Fruit fly (Drosophila melanogaster) whole organism, embryonic: ENCODE measurements around the gene iav.

Experiments used
- CG10431 ChIP-seq: fragments of 200-800 bp; sonication (Bioruptor generic); optimal IDR thresholded peaks from 3 replicates; lab custom pipeline; 2018; ENCODE audit warnings: missing biosample characterization, mild to moderate bottlenecking, missing genetic modification characterization
- CG12104 ChIP-seq: fragments of 200-800 bp; sonication (Bioruptor generic); optimal IDR thresholded peaks from 3 replicates; lab custom pipeline; 2016; ENCODE audit warnings: missing biosample characterization, missing genetic modification characterization
- CG1233 ChIP-seq: fragments of 200-800 bp; sonication (Bioruptor generic); optimal IDR thresholded peaks from 4 replicates; lab custom pipeline; 2018; ENCODE audit warnings: missing biosample characterization, mild to moderate bottlenecking, missing genetic modification characterization
- CG12744 ChIP-seq: fragments of 200-800 bp; sonication (Bioruptor generic); optimal IDR thresholded peaks from 2 replicates; lab custom pipeline; 2016; ENCODE audit warnings: missing biosample characterization, missing genetic modification characterization
- CG13287 ChIP-seq: fragments of 200-800 bp; sonication (Bioruptor generic); IDR thresholded peaks from 2 replicates; pipeline ENCODE4 v1.3.6; 2022; ENCODE audit warnings: missing biosample characterization, missing genetic modification characterization; ENCODE audit not compliant: partially characterized antibody
- CG14050 ChIP-seq: fragments of 200-800 bp; sonication (Bioruptor generic); IDR thresholded peaks from 3 replicates; pipeline ENCODE4 v1.3.6; 2022; ENCODE audit warnings: missing biosample characterization, missing genetic modification characterization
- CG14965 ChIP-seq: fragments of 200-800 bp; sonication (Bioruptor generic); optimal IDR thresholded peaks from 2 replicates; lab custom pipeline; 2016; ENCODE audit warnings: missing biosample characterization, missing genetic modification characterization, borderline replicate concordance
- CG1603 ChIP-seq: fragments of 200-800 bp; sonication (Bioruptor generic); optimal IDR thresholded peaks from 2 replicates; lab custom pipeline; 2019; ENCODE audit warnings: missing biosample characterization, mild to moderate bottlenecking, missing genetic modification characterization, moderate library complexity
- CG17328 ChIP-seq: fragments of 200-800 bp; sonication (Bioruptor generic); IDR thresholded peaks from 2 replicates; pipeline ENCODE4 v1.3.6; 2022; ENCODE audit warnings: missing biosample characterization, missing genetic modification characterization
- CG17612 ChIP-seq: fragments of 200-800 bp; sonication (Bioruptor generic); IDR thresholded peaks from 2 replicates; pipeline ENCODE4 v1.3.6; 2022; ENCODE audit warnings: missing biosample characterization, missing genetic modification characterization
- CG2129 ChIP-seq: fragments of 200-800 bp; sonication (Bioruptor generic); IDR thresholded peaks from 2 replicates; pipeline ENCODE4 v1.3.6; 2022; ENCODE audit warnings: missing biosample characterization, missing genetic modification characterization; ENCODE audit not compliant: partially characterized antibody
- CG30431 ChIP-seq: fragments of 200-800 bp; sonication (Bioruptor generic); optimal IDR thresholded peaks from 2 replicates; lab custom pipeline; 2017; ENCODE audit warnings: missing biosample characterization, missing genetic modification characterization
- CG31441 ChIP-seq: fragments of 200-800 bp; sonication (Bioruptor generic); IDR thresholded peaks from 2 replicates; pipeline ENCODE4 v1.3.6; 2022; ENCODE audit warnings: missing biosample characterization, missing genetic modification characterization
- CG32772 ChIP-seq: fragments of 200-800 bp; sonication (Bioruptor generic); IDR thresholded peaks from 2 replicates; pipeline ENCODE4 v1.3.6; 2022; ENCODE audit warnings: missing biosample characterization, missing genetic modification characterization
- CG3995 ChIP-seq: fragments of 200-800 bp; sonication (Bioruptor generic); optimal IDR thresholded peaks from 3 replicates; lab custom pipeline; 2016; ENCODE audit warnings: missing biosample characterization, missing genetic modification characterization
- CG4328 ChIP-seq: fragments of 200-800 bp; sonication (Bioruptor generic); optimal IDR thresholded peaks from 3 replicates; lab custom pipeline; 2017; ENCODE audit warnings: missing biosample characterization, missing genetic modification reagents, missing genetic modification characterization
- CG4404 ChIP-seq: fragments of 200-800 bp; sonication (Bioruptor generic); IDR thresholded peaks from 2 replicates; pipeline ENCODE4 v1.3.6; 2022; ENCODE audit warnings: missing biosample characterization, missing genetic modification characterization
- CG7372 ChIP-seq: fragments of 200-800 bp; sonication (Bioruptor generic); IDR thresholded peaks from 2 replicates; pipeline ENCODE4 v1.3.6; 2022; ENCODE audit warnings: missing biosample characterization, missing genetic modification characterization
- CG8281 ChIP-seq: fragments of 200-800 bp; sonication (Bioruptor generic); optimal IDR thresholded peaks from 2 replicates; lab custom pipeline; 2018; ENCODE audit warnings: missing biosample characterization, mild to moderate bottlenecking, missing genetic modification characterization, moderate library complexity
- CG8359 ChIP-seq: fragments of 200-800 bp; sonication (Bioruptor generic); optimal IDR thresholded peaks from 2 replicates; lab custom pipeline; 2017; ENCODE audit warnings: missing biosample characterization, mild to moderate bottlenecking, missing genetic modification characterization, borderline replicate concordance
- CG9876 ChIP-seq: fragments of 200-800 bp; sonication (Bioruptor generic); optimal IDR thresholded peaks from 2 replicates; lab custom pipeline; 2016; ENCODE audit warnings: missing biosample characterization, missing genetic modification characterization
- D19A ChIP-seq: fragments of 200-800 bp; optimal IDR thresholded peaks from 3 replicates; lab custom pipeline; 2019; ENCODE audit warnings: missing biosample characterization, mild to moderate bottlenecking, missing genetic modification characterization, moderate library complexity
- Dll ChIP-seq: fragments of 200-800 bp; sonication (Bioruptor generic); IDR thresholded peaks from 4 replicates; pipeline ENCODE4 v1.3.6; 2022; ENCODE audit warnings: missing biosample characterization, missing genetic modification characterization; ENCODE audit not compliant: partially characterized antibody
- E2f1 ChIP-seq: fragments of 200-800 bp; sonication (Bioruptor generic); IDR thresholded peaks from 2 replicates; pipeline ENCODE4 v1.3.6; 2022; ENCODE audit warnings: missing biosample characterization, missing genetic modification characterization
- ERR ChIP-seq: fragments of 200-800 bp; sonication (Bioruptor generic); optimal IDR thresholded peaks from 2 replicates; lab custom pipeline; 2016; ENCODE audit warnings: missing biosample characterization, missing genetic modification characterization
- HLH4C ChIP-seq: fragments of 200-800 bp; sonication (Bioruptor generic); IDR thresholded peaks from 3 replicates; pipeline ENCODE4 v1.3.6; 2022; ENCODE audit warnings: missing biosample characterization, missing genetic modification characterization; ENCODE audit not compliant: partially characterized antibody
- Mrtf ChIP-seq: fragments of 200-800 bp; sonication (Bioruptor generic); IDR thresholded peaks from 3 replicates; pipeline ENCODE4 v1.3.6; 2022; ENCODE audit warnings: missing biosample characterization, missing genetic modification characterization
- NFAT ChIP-seq: fragments of 200-800 bp; sonication (Bioruptor generic); IDR thresholded peaks from 2 replicates; pipeline ENCODE4 v1.3.6; 2022; ENCODE audit warnings: missing biosample characterization, missing genetic modification characterization
- Neu2 ChIP-seq: fragments of 200-800 bp; sonication (Bioruptor generic); optimal IDR thresholded peaks from 3 replicates; lab custom pipeline; 2016; ENCODE audit warnings: missing biosample characterization, missing genetic modification characterization, borderline replicate concordance
- Pdp1 ChIP-seq, 2 experiments: fragments of 200-800 bp; sonication (Bioruptor generic); optimal IDR thresholded peaks; 3 replicates each; lab custom pipeline; 2016; ENCODE audit warnings: missing biosample characterization in 2 of 2, missing genetic modification characterization in 2 of 2, mild to moderate bottlenecking in 1 of 2, moderate library complexity in 1 of 2
- Rx ChIP-seq: fragments of 200-800 bp; sonication (Bioruptor generic); IDR thresholded peaks from 2 replicates; pipeline ENCODE4 v1.3.6; 2022; ENCODE audit warnings: missing biosample characterization, missing genetic modification characterization
- Sry-δ ChIP-seq: fragments of 200-800 bp; sonication (Bioruptor generic); optimal IDR thresholded peaks from 2 replicates; lab custom pipeline; 2016; ENCODE audit warnings: missing biosample characterization, missing genetic modification characterization
- Ssrp ChIP-seq: fragments of 200-800 bp; sonication (Bioruptor generic); optimal IDR thresholded peaks from 2 replicates; lab custom pipeline; 2018; ENCODE audit warnings: missing biosample characterization, mild to moderate bottlenecking, missing genetic modification characterization, moderate library complexity
- br ChIP-seq: fragments of >200 bp; optimal IDR thresholded peaks from 2 replicates; lab custom pipeline; 2017
- dimm ChIP-seq: fragments of 200-800 bp; sonication (Bioruptor generic); IDR thresholded peaks from 2 replicates; pipeline ENCODE4 v1.3.6; 2022; ENCODE audit warnings: missing biosample characterization, missing genetic modification characterization
- eve ChIP-seq, 2 experiments: fragments of >200 bp; optimal IDR thresholded peaks; 2 replicates each; lab custom pipeline; 2017; ENCODE audit warnings: missing biosample characterization in 2 of 2, missing genetic modification characterization in 2 of 2
- ewg ChIP-seq: fragments of 200-800 bp; sonication (Bioruptor generic); optimal IDR thresholded peaks from 3 replicates; lab custom pipeline; 2017; ENCODE audit warnings: mild to moderate bottlenecking, missing biosample characterization, missing genetic modification reagents, missing genetic modification characterization
- ftz-f1 ChIP-seq: fragments of 200-800 bp; sonication (Bioruptor generic); optimal IDR thresholded peaks from 2 replicates; lab custom pipeline; 2016; ENCODE audit warnings: missing biosample characterization, missing genetic modification characterization
- ind ChIP-seq: fragments of 200-800 bp; sonication (Bioruptor generic); optimal IDR thresholded peaks from 3 replicates; lab custom pipeline; 2016; ENCODE audit warnings: missing biosample characterization, missing genetic modification characterization
- kay ChIP-seq: fragments of 200-800 bp; sonication (Bioruptor generic); optimal IDR thresholded peaks from 2 replicates; lab custom pipeline; 2016; ENCODE audit warnings: missing biosample characterization, missing genetic modification characterization
- mld ChIP-seq: fragments of 200-800 bp; sonication (Bioruptor generic); IDR thresholded peaks from 3 replicates; pipeline ENCODE4 v1.3.6; 2022; ENCODE audit warnings: missing biosample characterization, missing genetic modification characterization; ENCODE audit not compliant: partially characterized antibody
- nerfin-1 ChIP-seq: fragments of 200-800 bp; sonication (Bioruptor generic); optimal IDR thresholded peaks from 3 replicates; lab custom pipeline; 2019; ENCODE audit warnings: missing biosample characterization, mild to moderate bottlenecking, missing genetic modification characterization, moderate library complexity
- nerfin-2 ChIP-seq: fragments of 200-800 bp; sonication (Bioruptor generic); IDR thresholded peaks from 2 replicates; pipeline ENCODE4 v1.3.6; 2022; ENCODE audit warnings: missing biosample characterization, missing genetic modification characterization; ENCODE audit not compliant: partially characterized antibody
- slbo ChIP-seq: fragments of 200-800 bp; sonication (Bioruptor generic); IDR thresholded peaks from 2 replicates; pipeline ENCODE4 v1.3.6; 2022; ENCODE audit warnings: missing biosample characterization, missing genetic modification characterization
- sqz ChIP-seq: fragments of 200-800 bp; sonication (Bioruptor generic); optimal IDR thresholded peaks from 3 replicates; lab custom pipeline; 2018; ENCODE audit warnings: missing biosample characterization, mild to moderate bottlenecking, missing genetic modification characterization
- ssp ChIP-seq: fragments of 200-800 bp; sonication (Bioruptor generic); IDR thresholded peaks from 2 replicates; pipeline ENCODE4 v1.3.6; 2022; ENCODE audit warnings: missing biosample characterization, missing genetic modification characterization
- tup ChIP-seq: fragments of 200-800 bp; sonication (Bioruptor generic); optimal IDR thresholded peaks from 2 replicates; lab custom pipeline; 2016; ENCODE audit warnings: missing biosample characterization, mild to moderate bottlenecking, missing genetic modification characterization, moderate library complexity
- unpg ChIP-seq: fragments of 200-800 bp; sonication (Bioruptor generic); optimal IDR thresholded peaks from 3 replicates; lab custom pipeline; 2018; ENCODE audit warnings: missing biosample characterization, mild to moderate bottlenecking, missing genetic modification characterization, moderate library complexity
- wek ChIP-seq: fragments of 200-800 bp; sonication (Bioruptor generic); optimal IDR thresholded peaks from 3 replicates; lab custom pipeline; 2018; ENCODE audit warnings: missing biosample characterization, mild to moderate bottlenecking, missing genetic modification characterization, moderate library complexity
- wor ChIP-seq: fragments of 200-800 bp; sonication (Bioruptor generic); IDR thresholded peaks from 2 replicates; pipeline ENCODE4 v1.3.6; 2022; ENCODE audit warnings: missing biosample characterization, missing genetic modification characterization
- yki ChIP-seq: fragments of >200 bp; optimal IDR thresholded peaks from 3 replicates; lab custom pipeline; 2018

Gene iav

dm6 chrX:6854563-6854962, 40.8 kb downstream of the iav start (continued):
- TF ChIP-seq CG17328 (GFP tag; lab: Robert Waterston, UW): peak; percentile 77
- TF ChIP-seq ewg: peak; percentile 63
- TF ChIP-seq E2f1 (GFP tag; lab: Robert Waterston, UW): peak; percentile 74
- TF ChIP-seq kay (GFP tag; lab: Kevin White, UChicago): peak; percentile 61
- TF ChIP-seq CG14965 (GFP tag; lab: Kevin White, UChicago): no peak
- TF ChIP-seq Mrtf (GFP tag; lab: Robert Waterston, UW): peak; percentile 63; the same call in 2 of the 3 replicates
- TF ChIP-seq CG14050: peak; percentile 66
- TF ChIP-seq CG10431 (GFP tag; lab: Kevin White, UChicago): peak; percentile 3
- TF ChIP-seq HLH4C (GFP tag; lab: Robert Waterston, UW): no peak
- TF ChIP-seq ssp (GFP tag; lab: Robert Waterston, UW): peak; percentile 58
- TF ChIP-seq CG4328: no peak
- TF ChIP-seq D19A (tag; lab: Kevin White, UChicago): peak; percentile 82
- TF ChIP-seq wek (GFP tag; lab: Kevin White, UChicago): no peak
- TF ChIP-seq CG12744 (GFP tag; lab: Kevin White, UChicago): peak; percentile 61
- TF ChIP-seq unpg: peak; percentile 89
- TF ChIP-seq tup (GFP tag; lab: Kevin White, UChicago): peak; percentile 41
- TF ChIP-seq br (lab: Kevin White, UChicago): no peak
- TF ChIP-seq eve (GFP tag; optimal IDR thresholded peaks at IDR 0.05; lab: Kevin White, UChicago): no peak
- TF ChIP-seq Neu2 (GFP tag; lab: Kevin White, UChicago): no peak
- TF ChIP-seq Rx (GFP tag; lab: Robert Waterston, UW): peak; percentile 58
- TF ChIP-seq CG1603 (tag; lab: Kevin White, UChicago): peak; percentile 46
- peak; percentile 31 for TF ChIP-seq CG3995 (GFP tag; lab: Kevin White, UChicago)
- no peak for TF ChIP-seq dimm (GFP tag; lab: Robert Waterston, UW)
- peak; percentile 26 for TF ChIP-seq CG9876 (GFP tag; lab: Kevin White, UChicago)
- TF ChIP-seq ERR: peak; percentile 31
- peak; percentile 36; the same call in 1 of the 2 replicates for TF ChIP-seq CG4404 (GFP tag; lab: Robert Waterston, UW)
- TF ChIP-seq CG8359 (GFP tag; lab: Kevin White, UChicago): peak; percentile 40
- peak; percentile 63 to 73 for TF ChIP-seq Pdp1 (GFP tag; optimal IDR thresholded peaks at IDR 0.05; lab: Kevin White, UChicago)
- peak; percentile 71 for TF ChIP-seq CG30431 (GFP tag; lab: Kevin White, UChicago)
- no peak for TF ChIP-seq yki (lab: Kevin White, UChicago)
- peak; percentile 8 for TF ChIP-seq Sry-δ (GFP tag; lab: Kevin White, UChicago)
- TF ChIP-seq slbo: peak; percentile 84
- peak; percentile 44; the same call in 1 of the 2 replicates for TF ChIP-seq CG7372 (GFP tag; lab: Robert Waterston, UW)
- peak; percentile 78 for TF ChIP-seq CG32772
- peak; percentile 69 for TF ChIP-seq sqz
- no peak for TF ChIP-seq mld (GFP tag; lab: Robert Waterston, UW)
- TF ChIP-seq CG12104 (GFP tag; lab: Kevin White, UChicago): peak; percentile 69
- no peak for TF ChIP-seq CG2129 (GFP tag; lab: Robert Waterston, UW)
- no peak for TF ChIP-seq Dll (GFP tag; lab: Robert Waterston, UW)

dm6 chrX:6855366-6856200, 41.8 kb downstream of the iav start:
- peak; percentile 66 for TF ChIP-seq ind
- peak; percentile 95 for TF ChIP-seq Ssrp
- TF ChIP-seq CG8281 (tag; lab: Kevin White, UChicago): peak; percentile 87
- TF ChIP-seq CG13287: no peak
- TF ChIP-seq CG1233 (GFP tag; lab: Kevin White, UChicago): peak; percentile 82
- no peak for TF ChIP-seq nerfin-2
- no peak for TF ChIP-seq CG17612 (GFP tag; lab: Robert Waterston, UW)
- peak; percentile 87 for TF ChIP-seq CG31441 (GFP tag; lab: Robert Waterston, UW)
- TF ChIP-seq nerfin-1 (tag; lab: Kevin White, UChicago): peak; percentile 78
- TF ChIP-seq NFAT: no peak
- peak; percentile 74 for TF ChIP-seq wor (GFP tag; lab: Robert Waterston, UW)
- TF ChIP-seq ftz-f1 (GFP tag; lab: Kevin White, UChicago): peak; percentile 2
